Worm (Caenorhabditis elegans): ENCODE measurements around the gene tag-241.

The tag-241 gene

ce11 chrX:11885577-11885976 is 61.8 kb downstream of the tag-241 start, which contains the start of gene Y62H9A.7:
Y62H9A.7 (minus strand) TSS chrX:11885677.
- TF ChIP-seq sptf-1 (tag; optimal IDR thresholded peaks at IDR 0.05), result no peak

Data from whole organism, mixed stage, embryonic.